Worm (Caenorhabditis elegans) whole organism, L1 larva: ENCODE measurements around the gene C04E6.13.

ENCODE experiments used
- ets-5 ChIP-seq: fragments of 200-800 bp; sonication (Bioruptor generic); IDR thresholded peaks from 2 replicates; pipeline ENCODE4 v1.3.6; 2022; ENCODE audit warnings: missing genetic modification characterization, missing compliant biosample characterization
- grh-1 ChIP-seq: fragments of 200-800 bp; sonication (Bioruptor generic); IDR thresholded peaks from 2 replicates; pipeline ENCODE4 v1.3.6; 2022; ENCODE audit warnings: missing genetic modification reagents, missing genetic modification characterization, missing compliant biosample characterization
- mab-9 ChIP-seq: fragments of 200-800 bp; sonication (Bioruptor generic); IDR thresholded peaks from 2 replicates; pipeline ENCODE4 v1.3.6; 2022; ENCODE audit warnings: missing genetic modification reagents, missing genetic modification characterization, missing compliant biosample characterization
- pqm-1 ChIP-seq: sonication (generic microtip); optimal IDR thresholded peaks from 3 replicates; lab custom pipeline; 2017; ENCODE audit warnings: missing biosample characterization, missing genetic modification characterization

- TF ChIP-seq ets-5 (no peak), pqm-1 (tag; lab: Kevin White, UChicago) (no peak), grh-1 (GFP tag; lab: Robert Waterston, UW) (no peak), mab-9 (GFP tag; lab: Robert Waterston, UW) (no peak)
Observed at ce11 chrV:5919887-5920286, 7.4 kb downstream of the C04E6.13 start, which contains the start of gene C04E6.12.
